Fruit fly (Drosophila melanogaster) whole organism, wandering third instar larva: ENCODE results near the gene CG31267.
A peak's percentile ranks its signal among the peaks of the same experiment; 100 is the strongest.

Source experiments
- CG32264 ChIP-seq: fragments of 200-800 bp; sonication (Bioruptor generic); optimal IDR thresholded peaks from 2 replicates; lab custom pipeline; 2016; ENCODE audit warnings: missing biosample characterization, missing genetic modification characterization
- CG9705 ChIP-seq: fragments of 200-800 bp; sonication (Bioruptor generic); optimal IDR thresholded peaks from 2 replicates; lab custom pipeline; 2018; ENCODE audit warnings: missing biosample characterization, mild to moderate bottlenecking, missing genetic modification characterization
- Dif ChIP-seq: fragments of 200-275, 200-300 bp; sonication (Bioruptor generic); optimal IDR thresholded peaks from 2 replicates; lab custom pipeline; 2018; ENCODE audit warnings: missing biosample characterization, missing genetic modification characterization; ENCODE audit not compliant: partially characterized antibody
- GATAd ChIP-seq: sonication (Bioruptor generic); optimal IDR thresholded peaks from 2 replicates; lab custom pipeline; 2016; ENCODE audit warnings: missing biosample characterization, missing genetic modification characterization
- HLH106 ChIP-seq: fragments of 200-800 bp; optimal IDR thresholded peaks from 3 replicates; lab custom pipeline; 2019; ENCODE audit warnings: missing biosample characterization, mild to moderate bottlenecking, missing genetic modification characterization, moderate library complexity
- Hnf4 ChIP-seq: fragments of 200-800 bp; sonication (Bioruptor generic); optimal IDR thresholded peaks from 2 replicates; lab custom pipeline; 2016; ENCODE audit warnings: missing biosample characterization, mild to moderate bottlenecking, missing genetic modification characterization
- Hr78 ChIP-seq: fragments of >200 bp; optimal IDR thresholded peaks from 2 replicates; lab custom pipeline; 2017; ENCODE audit warnings: missing biosample characterization, missing genetic modification characterization
- Hr83 ChIP-seq: fragments of 200-300 bp; sonication (Bioruptor generic); optimal IDR thresholded peaks from 2 replicates; lab custom pipeline; 2016; ENCODE audit warnings: missing biosample characterization, mild to moderate bottlenecking, missing genetic modification characterization, moderate library complexity; ENCODE audit not compliant: poor library complexity, severe bottlenecking
- Mio ChIP-seq: sonication (Bioruptor generic); optimal IDR thresholded peaks from 2 replicates; lab custom pipeline; 2016; ENCODE audit warnings: missing biosample characterization, missing genetic modification characterization
- Myc ChIP-seq: fragments of >200 bp; optimal IDR thresholded peaks from 2 replicates; lab custom pipeline; 2017
- N ChIP-seq: fragments of >200 bp; optimal IDR thresholded peaks from 2 replicates; lab custom pipeline; 2018; ENCODE audit warnings: missing biosample characterization, missing external identifiers, missing genetic modification characterization
- OdsH ChIP-seq: fragments of 200-800 bp; sonication (Bioruptor generic); optimal IDR thresholded peaks from 2 replicates; lab custom pipeline; 2016; ENCODE audit warnings: missing biosample characterization, mild to moderate bottlenecking, missing genetic modification characterization
- Rel ChIP-seq, 2 experiments: fragments of 200-800 bp; sonication (Bioruptor generic) in 1 of 2; optimal IDR thresholded peaks; 2 replicates in 1 of 2; 3 replicates in 1 of 2; lab custom pipeline; 2016 to 2019; ENCODE audit warnings: mild to moderate bottlenecking in 2 of 2, missing biosample characterization in 2 of 2, missing genetic modification characterization in 2 of 2, moderate library complexity in 1 of 2
- Vsx2 ChIP-seq: fragments of 200-300, 225-300 bp; sonication (Bioruptor generic); optimal IDR thresholded peaks from 2 replicates; lab custom pipeline; 2018; ENCODE audit warnings: missing biosample characterization, missing genetic modification characterization; ENCODE audit not compliant: partially characterized antibody
- dmrt93B ChIP-seq: fragments of 200-800 bp; sonication (Bioruptor generic); optimal IDR thresholded peaks from 2 replicates; lab custom pipeline; 2018; ENCODE audit warnings: missing biosample characterization, mild to moderate bottlenecking, missing genetic modification characterization
- dsf ChIP-seq: sonication (Bioruptor generic); optimal IDR thresholded peaks from 2 replicates; lab custom pipeline; 2016; ENCODE audit warnings: missing biosample characterization, missing genetic modification characterization, borderline replicate concordance
- ey ChIP-seq: fragments of 200-800 bp; sonication (Bioruptor generic); optimal IDR thresholded peaks from 2 replicates; lab custom pipeline; 2016; ENCODE audit warnings: missing biosample characterization, missing genetic modification characterization
- foxo ChIP-seq, 2 experiments: fragments of 200-800 bp; sonication (Bioruptor generic); optimal IDR thresholded peaks; 2 replicates in 1 of 2; 3 replicates in 1 of 2; lab custom pipeline; 2016 to 2017; ENCODE audit warnings: missing biosample characterization in 2 of 2, missing genetic modification characterization in 2 of 2
- fru ChIP-seq: fragments of 200-800 bp; sonication (Bioruptor generic); optimal IDR thresholded peaks from 3 replicates; lab custom pipeline; 2016; ENCODE audit warnings: missing biosample characterization, mild to moderate bottlenecking, missing genetic modification characterization
- h ChIP-seq: fragments of 200-800 bp; sonication (Bioruptor generic); optimal IDR thresholded peaks from 3 replicates; lab custom pipeline; 2016; ENCODE audit warnings: missing biosample characterization, mild to moderate bottlenecking, missing genetic modification characterization
- jim ChIP-seq: fragments of 175-275, 200-325 bp; sonication (Bioruptor generic); optimal IDR thresholded peaks from 2 replicates; lab custom pipeline; 2016; ENCODE audit warnings: missing biosample characterization, mild to moderate bottlenecking, missing genetic modification characterization
- pan ChIP-seq: fragments of >200 bp; optimal IDR thresholded peaks from 2 replicates; lab custom pipeline; 2017
- psq ChIP-seq: fragments of 200-800 bp; sonication (Bioruptor generic); optimal IDR thresholded peaks from 3 replicates; lab custom pipeline; 2017; ENCODE audit warnings: missing biosample characterization, mild to moderate bottlenecking, missing genetic modification characterization, moderate library complexity
- rgr ChIP-seq: fragments of 200-800 bp; sonication (Bioruptor generic); optimal IDR thresholded peaks from 3 replicates; lab custom pipeline; 2016; ENCODE audit warnings: missing biosample characterization, mild to moderate bottlenecking, missing genetic modification characterization
- sage ChIP-seq: fragments of 200-800 bp; sonication (Bioruptor generic); optimal IDR thresholded peaks from 2 replicates; lab custom pipeline; 2016; ENCODE audit warnings: missing biosample characterization, mild to moderate bottlenecking, missing genetic modification characterization
- sv ChIP-seq: fragments of 200-800 bp; sonication (Bioruptor generic); optimal IDR thresholded peaks from 3 replicates; lab custom pipeline; 2016; ENCODE audit warnings: missing biosample characterization, missing genetic modification characterization
- tai ChIP-seq: sonication (Bioruptor generic); optimal IDR thresholded peaks from 2 replicates; lab custom pipeline; 2016; ENCODE audit warnings: missing biosample characterization, missing genetic modification characterization

Gene CG31267

dm6 chr3R:17133897-17134296 is at the start of gene CG31267:
Gene CG31267 (plus strand): TSS chr3R:17134197.
- TF ChIP-seq rgr (no peak), Rel (GFP tag; optimal IDR thresholded peaks at IDR 0.05; lab: Kevin White, UChicago) (no peak), Rel (tag; optimal IDR thresholded peaks at IDR 0.05; lab: Kevin White, UChicago) (no peak), HLH106 (no peak), ey (GFP tag; lab: Kevin White, UChicago) (no peak), dmrt93B (GFP tag; lab: Kevin White, UChicago) (no peak), Hr83 (GFP tag; lab: Kevin White, UChicago) (no peak), GATAd (GFP tag; lab: Kevin White, UChicago) (no peak), Hr78 (GFP tag; lab: Kevin White, UChicago) (no peak)

dm6 chr3R:17085029-17085807 is 48.8 kb upstream of the CG31267 start, which contains the start of gene GckIII:
Gene GckIII (plus strand): TSS chr3R:17085513.
- TF ChIP-seq OdsH (GFP tag; lab: Kevin White, UChicago) (no peak), Rel (GFP tag; optimal IDR thresholded peaks at IDR 0.05; lab: Kevin White, UChicago) (no peak), Rel (tag; optimal IDR thresholded peaks at IDR 0.05; lab: Kevin White, UChicago) (peak; percentile 5), HLH106 (no peak), foxo (GFP tag; optimal IDR thresholded peaks at IDR 0.05; lab: Kevin White, UChicago) (no peak), tai (no peak)

dm6 chr3R:17087977-17088618 is 45.9 kb upstream of the CG31267 start, which contains the start of gene cal1:
Gene cal1 (plus strand): TSS chr3R:17088280.
- peak; percentile 32 for TF ChIP-seq Dif
- TF ChIP-seq N = no peak
- no peak for TF ChIP-seq Hnf4
- TF ChIP-seq CG32264 = no peak
- TF ChIP-seq fru = no peak
- no peak for TF ChIP-seq jim (GFP tag; lab: Kevin White, UChicago)
- no peak for TF ChIP-seq pan (lab: Kevin White, UChicago)
- TF ChIP-seq sv = no peak
- no peak for TF ChIP-seq Hr78 (GFP tag; lab: Kevin White, UChicago)
- TF ChIP-seq dsf (GFP tag; lab: Kevin White, UChicago) = no peak
- TF ChIP-seq tai = no peak
- TF ChIP-seq CG9705 (GFP tag; lab: Kevin White, UChicago) = no peak
- TF ChIP-seq psq (GFP tag; lab: Kevin White, UChicago) = no peak
- no peak for TF ChIP-seq Rel (GFP tag; optimal IDR thresholded peaks at IDR 0.05; lab: Kevin White, UChicago)
- TF ChIP-seq Rel (tag; optimal IDR thresholded peaks at IDR 0.05; lab: Kevin White, UChicago) = peak; percentile 83

dm6 chr3R:17108881-17109280 is 25.1 kb upstream of the CG31267 start:
- TF ChIP-seq Myc (lab: Kevin White, UChicago) = peak; percentile 58
- no peak for TF ChIP-seq fru
- no peak for TF ChIP-seq Hr78 (GFP tag; lab: Kevin White, UChicago)

- TF ChIP-seq h (GFP tag; lab: Kevin White, UChicago) (peak; percentile 58), Vsx2 (GFP tag; lab: Kevin White, UChicago) (peak; percentile 35), Hr83 (GFP tag; lab: Kevin White, UChicago) (no peak), Rel (GFP tag; optimal IDR thresholded peaks at IDR 0.05; lab: Kevin White, UChicago) (no peak), Rel (tag; optimal IDR thresholded peaks at IDR 0.05; lab: Kevin White, UChicago) (peak; percentile 62), Mio (GFP tag; lab: Kevin White, UChicago) (no peak), foxo (GFP tag; optimal IDR thresholded peaks at IDR 0.05; lab: Kevin White, UChicago) (no peak), Myc (lab: Kevin White, UChicago) (no peak), Hnf4 (no peak), sage (no peak)
Observed at dm6 chr3R:17110880-17111726, 22.9 kb upstream of the CG31267 start.
